Fruit fly (Drosophila melanogaster) whole organism, embryonic: ENCODE data around the gene CG16964.

Experiments
- Abd-B ChIP-seq: fragments of 200-800 bp; sonication (Bioruptor generic); optimal IDR thresholded peaks from 2 replicates; lab custom pipeline; 2018; ENCODE audit warnings: missing biosample characterization, mild to moderate bottlenecking, missing genetic modification characterization, moderate library complexity
- Ada2b ChIP-seq: fragments of 200-800 bp; sonication (Bioruptor generic); IDR thresholded peaks from 2 replicates; pipeline ENCODE4 v1.3.6; 2022; ENCODE audit warnings: missing biosample characterization, missing genetic modification characterization
- Adf1 ChIP-seq: fragments of 200-800 bp; sonication (Bioruptor generic); IDR thresholded peaks from 2 replicates; pipeline ENCODE4 v1.3.6; 2022; ENCODE audit warnings: missing biosample characterization, missing genetic modification characterization
- Atf3 ChIP-seq: fragments of 200-800 bp; sonication (Bioruptor generic); optimal IDR thresholded peaks from 3 replicates; lab custom pipeline; 2016; ENCODE audit warnings: missing biosample characterization, missing genetic modification characterization
- CG10274 ChIP-seq: fragments of 200-800 bp; sonication (Bioruptor generic); optimal IDR thresholded peaks from 3 replicates; lab custom pipeline; 2017; ENCODE audit warnings: missing biosample characterization, mild to moderate bottlenecking, missing genetic modification characterization
- CG10366 ChIP-seq: fragments of 200-800 bp; sonication (Bioruptor generic); IDR thresholded peaks from 2 replicates; pipeline ENCODE4 v1.3.6; 2022; ENCODE audit warnings: missing biosample characterization, missing genetic modification characterization
- CG12104 ChIP-seq: fragments of 200-800 bp; sonication (Bioruptor generic); optimal IDR thresholded peaks from 3 replicates; lab custom pipeline; 2016; ENCODE audit warnings: missing biosample characterization, missing genetic modification characterization
- CG12659 ChIP-seq: fragments of 200-800 bp; sonication (Bioruptor generic); optimal IDR thresholded peaks from 3 replicates; lab custom pipeline; 2017; ENCODE audit warnings: mild to moderate bottlenecking, missing biosample characterization, missing genetic modification reagents, missing genetic modification characterization
- CG14441 ChIP-seq: fragments of 200-800 bp; sonication (Bioruptor generic); IDR thresholded peaks from 2 replicates; pipeline ENCODE4 v1.3.6; 2022; ENCODE audit warnings: missing biosample characterization, missing genetic modification characterization
- CG15011 ChIP-seq: fragments of 200-800 bp; sonication (Bioruptor generic); optimal IDR thresholded peaks from 3 replicates; lab custom pipeline; 2018; ENCODE audit warnings: missing biosample characterization, mild to moderate bottlenecking, missing genetic modification characterization
- CG15514 ChIP-seq: fragments of 200-800 bp; sonication (Bioruptor generic); optimal IDR thresholded peaks from 3 replicates; lab custom pipeline; 2017; ENCODE audit warnings: missing biosample characterization, missing genetic modification characterization, mild to moderate bottlenecking, moderate library complexity, missing genetic modification reagents
- CG16813 ChIP-seq: fragments of 200-800 bp; sonication (Bioruptor generic); IDR thresholded peaks from 3 replicates; pipeline ENCODE4 v1.3.6; 2022; ENCODE audit warnings: missing biosample characterization, missing genetic modification characterization; ENCODE audit not compliant: partially characterized antibody
- CG17328 ChIP-seq: fragments of 200-800 bp; sonication (Bioruptor generic); IDR thresholded peaks from 2 replicates; pipeline ENCODE4 v1.3.6; 2022; ENCODE audit warnings: missing biosample characterization, missing genetic modification characterization
- CG17385 ChIP-seq: fragments of 200-800 bp; sonication (Bioruptor generic); optimal IDR thresholded peaks from 3 replicates; lab custom pipeline; 2018; ENCODE audit warnings: missing biosample characterization, mild to moderate bottlenecking, missing genetic modification characterization
- CG17612 ChIP-seq: fragments of 200-800 bp; sonication (Bioruptor generic); IDR thresholded peaks from 2 replicates; pipeline ENCODE4 v1.3.6; 2022; ENCODE audit warnings: missing biosample characterization, missing genetic modification characterization
- CG18619 ChIP-seq: fragments of 200-800 bp; sonication (Bioruptor generic); optimal IDR thresholded peaks from 3 replicates; lab custom pipeline; 2017; ENCODE audit warnings: missing biosample characterization, mild to moderate bottlenecking, missing genetic modification characterization
- CG2712 ChIP-seq: fragments of 200-800 bp; optimal IDR thresholded peaks from 3 replicates; lab custom pipeline; 2019; ENCODE audit warnings: missing biosample characterization, mild to moderate bottlenecking, missing genetic modification characterization, moderate library complexity
- CG3847 ChIP-seq: fragments of 200-800 bp; sonication (Bioruptor generic); IDR thresholded peaks from 2 replicates; pipeline ENCODE4 v1.3.6; 2022; ENCODE audit warnings: missing biosample characterization, missing genetic modification characterization
- CG43689 ChIP-seq: fragments of 200-800 bp; sonication (Bioruptor generic); IDR thresholded peaks from 2 replicates; pipeline ENCODE4 v1.3.6; 2022; ENCODE audit warnings: missing biosample characterization, missing genetic modification characterization
- CG6683 ChIP-seq: fragments of 200-800 bp; sonication (Bioruptor generic); optimal IDR thresholded peaks from 2 replicates; lab custom pipeline; 2017; ENCODE audit warnings: missing biosample characterization, mild to moderate bottlenecking, missing genetic modification characterization, missing genetic modification reagents
- CG8944 ChIP-seq: fragments of 200-800 bp; sonication (Bioruptor generic); optimal IDR thresholded peaks from 3 replicates; lab custom pipeline; 2016; ENCODE audit warnings: missing biosample characterization, missing genetic modification characterization
- CG9215 ChIP-seq: fragments of 200-800 bp; sonication (Bioruptor generic); IDR thresholded peaks from 2 replicates; pipeline ENCODE4 v1.3.6; 2022; ENCODE audit warnings: missing biosample characterization, missing genetic modification characterization
- Dek ChIP-seq: fragments of 200-800 bp; sonication (Bioruptor generic); optimal IDR thresholded peaks from 3 replicates; lab custom pipeline; 2019; ENCODE audit warnings: missing biosample characterization, mild to moderate bottlenecking, missing genetic modification characterization, moderate library complexity
- HLH3B ChIP-seq: fragments of 200-800 bp; sonication (Bioruptor generic); IDR thresholded peaks from 2 replicates; pipeline ENCODE4 v1.3.6; 2022; ENCODE audit warnings: missing biosample characterization, missing genetic modification characterization
- Hmr ChIP-seq: fragments of 200-800 bp; sonication (Bioruptor generic); optimal IDR thresholded peaks from 3 replicates; lab custom pipeline; 2017; ENCODE audit warnings: mild to moderate bottlenecking, missing biosample characterization, missing genetic modification reagents, missing genetic modification characterization
- MBD-R2 ChIP-seq: fragments of 200-800 bp; sonication (Bioruptor generic); IDR thresholded peaks from 2 replicates; pipeline ENCODE4 v1.3.6; 2022; ENCODE audit warnings: missing biosample characterization, missing genetic modification characterization
- MTF-1 ChIP-seq: fragments of 200-800 bp; sonication (Bioruptor generic); optimal IDR thresholded peaks from 2 replicates; lab custom pipeline; 2018; ENCODE audit warnings: missing biosample characterization, mild to moderate bottlenecking, missing genetic modification characterization, borderline replicate concordance
- Pdp1 ChIP-seq, 2 experiments: fragments of 200-800 bp; sonication (Bioruptor generic); optimal IDR thresholded peaks; 3 replicates each; lab custom pipeline; 2016; ENCODE audit warnings: missing biosample characterization in 2 of 2, missing genetic modification characterization in 2 of 2, mild to moderate bottlenecking in 1 of 2, moderate library complexity in 1 of 2
- Sry-β ChIP-seq: fragments of 200-800 bp; sonication (Bioruptor generic); optimal IDR thresholded peaks from 2 replicates; lab custom pipeline; 2018; ENCODE audit warnings: missing biosample characterization, mild to moderate bottlenecking, missing genetic modification characterization, moderate library complexity
- Tbp ChIP-seq: fragments of >200 bp; optimal IDR thresholded peaks from 2 replicates; lab custom pipeline; 2018; ENCODE audit warnings: missing biosample characterization, missing genetic modification characterization
- Xrp1 ChIP-seq: fragments of 200-800 bp; sonication (Bioruptor generic); IDR thresholded peaks from 2 replicates; pipeline ENCODE4 v1.3.6; 2022; ENCODE audit warnings: missing biosample characterization, missing genetic modification characterization
- al ChIP-seq: fragments of 200-800 bp; sonication (Bioruptor generic); IDR thresholded peaks from 2 replicates; pipeline ENCODE4 v1.3.6; 2022; ENCODE audit warnings: missing biosample characterization, missing genetic modification characterization
- ash1 ChIP-seq: fragments of 200-800 bp; sonication (Bioruptor generic); optimal IDR thresholded peaks from 2 replicates; lab custom pipeline; 2018; ENCODE audit warnings: missing biosample characterization, mild to moderate bottlenecking, missing genetic modification characterization
- bsh ChIP-seq, 2 experiments: fragments of 200-800 bp; sonication (Bioruptor generic); optimal IDR thresholded peaks; 2 replicates each; lab custom pipeline; 2017 to 2018; ENCODE audit warnings: mild to moderate bottlenecking in 2 of 2, missing biosample characterization in 2 of 2, missing genetic modification characterization in 2 of 2, moderate library complexity in 1 of 2
- caup ChIP-seq: fragments of 200-800 bp; sonication (Bioruptor generic); optimal IDR thresholded peaks from 3 replicates; lab custom pipeline; 2017; ENCODE audit warnings: missing biosample characterization, mild to moderate bottlenecking, missing genetic modification characterization, moderate library complexity; ENCODE audit not compliant: severe bottlenecking
- croc ChIP-seq: fragments of 200-800 bp; sonication (Bioruptor generic); conservative IDR thresholded peaks from 3 replicates; pipeline ENCODE4 v1.3.6; 2022; ENCODE audit warnings: missing biosample characterization, missing genetic modification characterization
- disco-r ChIP-seq: fragments of 200-800 bp; sonication (Bioruptor generic); optimal IDR thresholded peaks from 2 replicates; lab custom pipeline; 2016; ENCODE audit warnings: missing biosample characterization, missing genetic modification characterization
- eve ChIP-seq, 2 experiments: fragments of >200 bp; optimal IDR thresholded peaks; 2 replicates each; lab custom pipeline; 2017; ENCODE audit warnings: missing biosample characterization in 2 of 2, missing genetic modification characterization in 2 of 2
- fu2 ChIP-seq: fragments of 200-800 bp; sonication (Bioruptor generic); optimal IDR thresholded peaks from 2 replicates; lab custom pipeline; 2016; ENCODE audit warnings: missing biosample characterization, missing genetic modification characterization
- her ChIP-seq: fragments of 200-800 bp; sonication (Bioruptor generic); optimal IDR thresholded peaks from 2 replicates; lab custom pipeline; 2016; ENCODE audit warnings: missing biosample characterization, missing genetic modification characterization
- lbe ChIP-seq: fragments of 200-800 bp; sonication (Bioruptor generic); optimal IDR thresholded peaks from 2 replicates; lab custom pipeline; 2016; ENCODE audit warnings: missing biosample characterization, mild to moderate bottlenecking, missing genetic modification characterization
- onecut ChIP-seq: fragments of 200-800 bp; sonication (Bioruptor generic); IDR thresholded peaks from 2 replicates; pipeline ENCODE4 v1.3.6; 2022; ENCODE audit warnings: missing biosample characterization, missing genetic modification characterization
- peb ChIP-seq: fragments of 200-800 bp; sonication (Bioruptor generic); IDR thresholded peaks from 2 replicates; pipeline ENCODE4 v1.3.6; 2022; ENCODE audit warnings: missing biosample characterization, missing genetic modification characterization
- psq ChIP-seq: fragments of 200-800 bp; sonication (Bioruptor generic); optimal IDR thresholded peaks from 2 replicates; lab custom pipeline; 2017; ENCODE audit warnings: missing biosample characterization, missing genetic modification characterization
- sc ChIP-seq, 3 experiments: fragments of >200 bp in 2 of 3; fragments of 200-800 bp in 1 of 3; sonication (Bioruptor generic) in 1 of 3; optimal IDR thresholded peaks; 2 replicates in 2 of 3; 3 replicates in 1 of 3; lab custom pipeline; 2017; ENCODE audit warnings: mild to moderate bottlenecking in 1 of 3, missing biosample characterization in 1 of 3, missing genetic modification characterization in 1 of 3, missing genetic modification reagents in 1 of 3
- stwl ChIP-seq: fragments of 200-800 bp; sonication (Bioruptor generic); optimal IDR thresholded peaks from 3 replicates; lab custom pipeline; 2018; ENCODE audit warnings: missing biosample characterization, mild to moderate bottlenecking, missing genetic modification characterization, moderate library complexity
- sug ChIP-seq: fragments of 200-800 bp; optimal IDR thresholded peaks from 2 replicates; lab custom pipeline; 2019; ENCODE audit warnings: missing biosample characterization, mild to moderate bottlenecking, missing genetic modification characterization, moderate library complexity
- twi ChIP-seq: fragments of 200-800 bp; optimal IDR thresholded peaks from 2 replicates; lab custom pipeline; 2019; ENCODE audit warnings: missing biosample characterization, mild to moderate bottlenecking, missing genetic modification characterization, moderate library complexity
- wek ChIP-seq: fragments of 200-800 bp; sonication (Bioruptor generic); optimal IDR thresholded peaks from 3 replicates; lab custom pipeline; 2018; ENCODE audit warnings: missing biosample characterization, mild to moderate bottlenecking, missing genetic modification characterization, moderate library complexity
- z ChIP-seq: fragments of 200-800 bp; sonication (Bioruptor generic); IDR thresholded peaks from 3 replicates; pipeline ENCODE4 v1.3.6; 2022; ENCODE audit warnings: missing biosample characterization, missing genetic modification characterization
- zf30C ChIP-seq: fragments of 200-800 bp; sonication (Bioruptor generic); optimal IDR thresholded peaks from 3 replicates; lab custom pipeline; 2018; ENCODE audit warnings: missing biosample characterization, mild to moderate bottlenecking, missing genetic modification characterization

Gene CG16964

DNA sequence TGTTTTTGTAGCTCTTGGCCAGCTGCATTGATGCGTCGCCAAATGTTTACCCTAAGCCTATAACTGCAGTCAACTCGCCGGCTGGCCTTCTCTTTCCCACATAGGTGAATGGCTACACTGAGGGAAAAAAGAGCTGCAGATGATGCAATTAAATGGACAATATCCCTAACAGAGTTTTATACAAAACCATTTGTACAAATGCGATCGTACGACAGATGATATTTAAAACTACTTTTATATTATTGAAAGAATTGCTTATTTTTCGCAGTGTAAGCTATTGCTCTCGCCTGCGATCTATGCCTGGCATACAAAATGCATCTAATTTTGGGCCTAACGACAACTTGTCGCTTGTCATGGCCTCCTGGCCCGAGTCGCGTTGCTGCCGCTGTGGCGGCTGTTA lies 2.2 kb downstream of the CG16964 start (continued):
- TF ChIP-seq her (GFP tag; lab: Kevin White, UChicago): no peak
- TF ChIP-seq CG6683 (GFP tag; lab: Kevin White, UChicago): no peak
- TF ChIP-seq sc (optimal IDR thresholded peaks at IDR 0.05; lab: Kevin White, UChicago): no peak
- TF ChIP-seq sc (GFP tag; optimal IDR thresholded peaks at IDR 0.05; lab: Kevin White, UChicago): peak; percentile 6
- no peak for TF ChIP-seq fu2 (GFP tag; lab: Kevin White, UChicago)
- TF ChIP-seq HLH3B (GFP tag; lab: Robert Waterston, UW): peak; percentile 37; the same call in 1 of the 2 replicates
- no peak for TF ChIP-seq Abd-B (GFP tag; lab: Kevin White, UChicago)
- TF ChIP-seq wek (GFP tag; lab: Kevin White, UChicago): no peak
- TF ChIP-seq caup (GFP tag; lab: Kevin White, UChicago): no peak
- no peak for TF ChIP-seq MBD-R2 (GFP tag; lab: Robert Waterston, UW)
- TF ChIP-seq Sry-β: no peak
- peak; percentile 62; the same call in 1 of the 2 replicates for TF ChIP-seq Xrp1
- no peak for TF ChIP-seq Tbp (GFP tag; lab: Kevin White, UChicago)
- peak; percentile 68 for TF ChIP-seq CG17328 (GFP tag; lab: Robert Waterston, UW)
- no peak for TF ChIP-seq CG17612 (GFP tag; lab: Robert Waterston, UW)
- TF ChIP-seq Hmr (GFP tag; lab: Kevin White, UChicago): no peak
- TF ChIP-seq CG43689 (GFP tag; lab: Robert Waterston, UW): no peak
- TF ChIP-seq Dek (tag; lab: Kevin White, UChicago): no peak
- no peak for TF ChIP-seq CG3847 (GFP tag; lab: Robert Waterston, UW)
- TF ChIP-seq CG9215 (GFP tag; lab: Robert Waterston, UW): no peak
- no peak for TF ChIP-seq CG14441
- TF ChIP-seq al (GFP tag; lab: Robert Waterston, UW): no peak; the same call in 1 of the 2 replicates
- TF ChIP-seq onecut (GFP tag; lab: Robert Waterston, UW): peak; percentile 43; the same call in 1 of the 2 replicates
- TF ChIP-seq CG17385 (GFP tag; lab: Kevin White, UChicago): peak; percentile 27
- TF ChIP-seq z (GFP tag; lab: Robert Waterston, UW): no peak
- TF ChIP-seq disco-r (GFP tag; lab: Kevin White, UChicago): no peak
- TF ChIP-seq CG10274: no peak
- peak; percentile 30 to 53 for TF ChIP-seq eve (GFP tag; optimal IDR thresholded peaks at IDR 0.05; lab: Kevin White, UChicago)
- TF ChIP-seq CG15011 (GFP tag; lab: Kevin White, UChicago): no peak
- peak; percentile 20 to 21 for TF ChIP-seq Pdp1 (GFP tag; optimal IDR thresholded peaks at IDR 0.05; lab: Kevin White, UChicago)
- no peak for TF ChIP-seq twi (tag; lab: Kevin White, UChicago)
- no peak; the same call in 1 of the 2 replicates for TF ChIP-seq CG10366 (GFP tag; lab: Robert Waterston, UW)
- TF ChIP-seq croc (GFP tag; lab: Robert Waterston, UW): no peak; the same call in 2 of the 3 replicates
- no peak for TF ChIP-seq MTF-1
- no peak for TF ChIP-seq CG16813
- peak; percentile 57 for TF ChIP-seq CG2712 (tag; lab: Kevin White, UChicago)
- peak; percentile 4 for TF ChIP-seq CG12104 (GFP tag; lab: Kevin White, UChicago)
- TF ChIP-seq zf30C (GFP tag; lab: Kevin White, UChicago): no peak
- TF ChIP-seq psq (GFP tag; lab: Kevin White, UChicago): no peak
- TF ChIP-seq ash1: no peak
- TF ChIP-seq Ada2b (GFP tag; lab: Robert Waterston, UW): no peak
- no peak for TF ChIP-seq lbe (GFP tag; lab: Kevin White, UChicago)
- TF ChIP-seq CG12659 (GFP tag; lab: Kevin White, UChicago): no peak
- no peak for TF ChIP-seq stwl (tag; lab: Kevin White, UChicago)
- TF ChIP-seq Atf3 (GFP tag; lab: Kevin White, UChicago): no peak
- TF ChIP-seq CG18619 (GFP tag; lab: Kevin White, UChicago): no peak
- no peak for TF ChIP-seq Adf1 (GFP tag; lab: Robert Waterston, UW)
- no peak for TF ChIP-seq sug (tag; lab: Kevin White, UChicago)
- TF ChIP-seq CG15514 (GFP tag; lab: Kevin White, UChicago): no peak
- TF ChIP-seq CG8944 (GFP tag; lab: Kevin White, UChicago): no peak
- TF ChIP-seq peb (GFP tag; lab: Robert Waterston, UW): no peak
- TF ChIP-seq bsh (GFP tag; optimal IDR thresholded peaks at IDR 0.05; lab: Kevin White, UChicago): peak; percentile 63 to 76
